Fruit fly (Drosophila melanogaster) whole organism, embryonic: ENCODE measurements around the gene tmod.

ENCODE experiments used
- ATbp ChIP-seq: fragments of 200-800 bp; sonication (Bioruptor generic); optimal IDR thresholded peaks from 2 replicates; lab custom pipeline; 2017; ENCODE audit warnings: missing biosample characterization, mild to moderate bottlenecking, missing genetic modification characterization, missing genetic modification reagents
- Atf3 ChIP-seq: fragments of 200-800 bp; sonication (Bioruptor generic); optimal IDR thresholded peaks from 3 replicates; lab custom pipeline; 2016; ENCODE audit warnings: missing biosample characterization, missing genetic modification characterization
- Atf6 ChIP-seq: fragments of 200-800 bp; sonication (Bioruptor generic); IDR thresholded peaks from 2 replicates; pipeline ENCODE4 v1.3.6; 2022; ENCODE audit warnings: missing biosample characterization, missing genetic modification characterization
- Blimp-1 ChIP-seq: fragments of 200-800 bp; sonication (Bioruptor generic); optimal IDR thresholded peaks from 3 replicates; lab custom pipeline; 2018; ENCODE audit warnings: missing biosample characterization, missing genetic modification characterization, mild to moderate bottlenecking, moderate library complexity, missing genetic modification reagents
- CG10979 ChIP-seq: fragments of 200-800 bp; sonication (Bioruptor generic); optimal IDR thresholded peaks from 2 replicates; lab custom pipeline; 2018; ENCODE audit warnings: missing biosample characterization, mild to moderate bottlenecking, missing genetic modification characterization, moderate library complexity
- CG11504 ChIP-seq: fragments of 200-800 bp; sonication (Bioruptor generic); optimal IDR thresholded peaks from 3 replicates; lab custom pipeline; 2019; ENCODE audit warnings: missing biosample characterization, mild to moderate bottlenecking, missing genetic modification characterization, moderate library complexity
- CG14860 ChIP-seq: fragments of 200-800 bp; sonication (Bioruptor generic); IDR thresholded peaks from 3 replicates; pipeline ENCODE4 v1.3.6; 2022; ENCODE audit warnings: missing biosample characterization, missing genetic modification characterization; ENCODE audit not compliant: partially characterized antibody
- CG1647 ChIP-seq: fragments of 200-800 bp; sonication (Bioruptor generic); optimal IDR thresholded peaks from 3 replicates; lab custom pipeline; 2016; ENCODE audit warnings: missing biosample characterization, missing genetic modification characterization
- CG17359 ChIP-seq: fragments of 200-800 bp; sonication (Bioruptor generic); optimal IDR thresholded peaks from 3 replicates; lab custom pipeline; 2018; ENCODE audit warnings: missing biosample characterization, mild to moderate bottlenecking, missing genetic modification characterization, moderate library complexity
- CG17912 ChIP-seq: fragments of 200-800 bp; sonication (Bioruptor generic); optimal IDR thresholded peaks from 2 replicates; lab custom pipeline; 2018; ENCODE audit warnings: missing biosample characterization, mild to moderate bottlenecking, missing genetic modification characterization
- CG2678 ChIP-seq: fragments of 200-800 bp; sonication (Bioruptor generic); optimal IDR thresholded peaks from 3 replicates; lab custom pipeline; 2019; ENCODE audit warnings: missing biosample characterization, mild to moderate bottlenecking, missing genetic modification characterization, moderate library complexity
- CG2712 ChIP-seq: fragments of 200-800 bp; optimal IDR thresholded peaks from 3 replicates; lab custom pipeline; 2019; ENCODE audit warnings: missing biosample characterization, mild to moderate bottlenecking, missing genetic modification characterization, moderate library complexity
- CG31441 ChIP-seq: fragments of 200-800 bp; sonication (Bioruptor generic); IDR thresholded peaks from 2 replicates; pipeline ENCODE4 v1.3.6; 2022; ENCODE audit warnings: missing biosample characterization, missing genetic modification characterization
- CG6689 ChIP-seq: fragments of 200-800 bp; sonication (Bioruptor generic); IDR thresholded peaks from 2 replicates; pipeline ENCODE4 v1.3.6; 2022; ENCODE audit warnings: missing biosample characterization, missing genetic modification characterization
- CG6854 ChIP-seq: fragments of 200-800 bp; sonication (Bioruptor generic); optimal IDR thresholded peaks from 3 replicates; lab custom pipeline; 2017; ENCODE audit warnings: missing biosample characterization, mild to moderate bottlenecking, missing genetic modification characterization
- CG7556 ChIP-seq: fragments of 200-800 bp; sonication (Bioruptor generic); optimal IDR thresholded peaks from 2 replicates; lab custom pipeline; 2017; ENCODE audit warnings: missing biosample characterization, mild to moderate bottlenecking, missing genetic modification characterization
- CG7839 ChIP-seq: fragments of 200-800 bp; sonication (Bioruptor generic); optimal IDR thresholded peaks from 3 replicates; lab custom pipeline; 2018; ENCODE audit warnings: missing biosample characterization, mild to moderate bottlenecking, missing genetic modification characterization, moderate library complexity
- CG8281 ChIP-seq: fragments of 200-800 bp; sonication (Bioruptor generic); optimal IDR thresholded peaks from 2 replicates; lab custom pipeline; 2018; ENCODE audit warnings: missing biosample characterization, mild to moderate bottlenecking, missing genetic modification characterization, moderate library complexity
- CG8388 ChIP-seq: fragments of 200-800 bp; sonication (Bioruptor generic); optimal IDR thresholded peaks from 2 replicates; lab custom pipeline; 2019; ENCODE audit warnings: missing biosample characterization, mild to moderate bottlenecking, missing genetic modification characterization, moderate library complexity
- D ChIP-seq, 2 experiments: fragments of 200-800 bp in 1 of 2; fragments of >200 bp in 1 of 2; sonication (Bioruptor generic) in 1 of 2; optimal IDR thresholded peaks; 2 replicates in 1 of 2; 3 replicates in 1 of 2; lab custom pipeline; 2017; ENCODE audit warnings: mild to moderate bottlenecking in 1 of 2, missing biosample characterization in 1 of 2, missing genetic modification characterization in 1 of 2, missing genetic modification reagents in 1 of 2
- Ets97D ChIP-seq: fragments of 200-800 bp; sonication (Bioruptor generic); optimal IDR thresholded peaks from 3 replicates; lab custom pipeline; 2016; ENCODE audit warnings: missing biosample characterization, missing genetic modification characterization
- Hr51 ChIP-seq, 2 experiments: fragments of 200-800 bp; sonication (Bioruptor generic); optimal IDR thresholded peaks; 2 replicates in 1 of 2; 3 replicates in 1 of 2; lab custom pipeline; 2016 to 2018; ENCODE audit warnings: missing biosample characterization in 2 of 2, missing genetic modification characterization in 2 of 2, mild to moderate bottlenecking in 1 of 2, moderate library complexity in 1 of 2
- Ptx1 ChIP-seq: fragments of 200-800 bp; sonication (Bioruptor generic); IDR thresholded peaks from 2 replicates; pipeline ENCODE4 v1.3.6; 2022; ENCODE audit warnings: missing biosample characterization, missing genetic modification characterization
- Sox102F ChIP-seq: fragments of 200-800 bp; sonication (Bioruptor generic); optimal IDR thresholded peaks from 2 replicates; lab custom pipeline; 2018; ENCODE audit warnings: missing biosample characterization, mild to moderate bottlenecking, missing genetic modification characterization, moderate library complexity
- Stat92E ChIP-seq, 3 experiments: fragments of >200 bp in 2 of 3; fragments of 200-800 bp in 1 of 3; sonication (Bioruptor generic) in 1 of 3; optimal IDR thresholded peaks; 2 replicates each; lab custom pipeline; 2017 to 2019; ENCODE audit warnings: missing biosample characterization in 3 of 3, missing genetic modification characterization in 3 of 3, mild to moderate bottlenecking in 1 of 3, moderate library complexity in 1 of 3
- Xrp1 ChIP-seq: fragments of 200-800 bp; sonication (Bioruptor generic); IDR thresholded peaks from 2 replicates; pipeline ENCODE4 v1.3.6; 2022; ENCODE audit warnings: missing biosample characterization, missing genetic modification characterization
- al ChIP-seq: fragments of 200-800 bp; sonication (Bioruptor generic); IDR thresholded peaks from 2 replicates; pipeline ENCODE4 v1.3.6; 2022; ENCODE audit warnings: missing biosample characterization, missing genetic modification characterization
- cas ChIP-seq: fragments of 200-800 bp; sonication (Bioruptor generic); IDR thresholded peaks from 2 replicates; pipeline ENCODE4 v1.3.6; 2022; ENCODE audit warnings: missing biosample characterization, missing genetic modification characterization
- dmrt99B ChIP-seq: fragments of 200-800 bp; sonication (Bioruptor generic); optimal IDR thresholded peaks from 2 replicates; lab custom pipeline; 2018; ENCODE audit warnings: missing biosample characterization, mild to moderate bottlenecking, missing genetic modification characterization, moderate library complexity
- en ChIP-seq: fragments of 200-800 bp; sonication (Bioruptor generic); optimal IDR thresholded peaks from 2 replicates; lab custom pipeline; 2016; ENCODE audit warnings: missing biosample characterization, missing genetic modification characterization
- gem ChIP-seq: fragments of 200-800 bp; sonication (Bioruptor generic); optimal IDR thresholded peaks from 2 replicates; lab custom pipeline; 2019; ENCODE audit warnings: missing biosample characterization, mild to moderate bottlenecking, missing genetic modification characterization, moderate library complexity
- ham ChIP-seq: fragments of 200-800 bp; sonication (Bioruptor generic); IDR thresholded peaks from 2 replicates; pipeline ENCODE4 v1.3.6; 2022; ENCODE audit warnings: missing biosample characterization, missing genetic modification characterization
- lab ChIP-seq: fragments of 200-800 bp; sonication (Bioruptor generic); optimal IDR thresholded peaks from 3 replicates; lab custom pipeline; 2017; ENCODE audit warnings: missing biosample characterization, missing genetic modification characterization, mild to moderate bottlenecking, moderate library complexity, missing genetic modification reagents
- nau ChIP-seq: fragments of 200-800 bp; sonication (Bioruptor generic); optimal IDR thresholded peaks from 3 replicates; lab custom pipeline; 2017; ENCODE audit warnings: missing biosample characterization, mild to moderate bottlenecking, missing genetic modification characterization, missing genetic modification reagents
- phol ChIP-seq: fragments of 200-800 bp; sonication (Bioruptor generic); optimal IDR thresholded peaks from 3 replicates; lab custom pipeline; 2018; ENCODE audit warnings: missing biosample characterization, mild to moderate bottlenecking, missing genetic modification characterization, moderate library complexity
- row ChIP-seq: fragments of 200-800 bp; sonication (Bioruptor generic); IDR thresholded peaks from 3 replicates; pipeline ENCODE4 v1.3.6; 2022; ENCODE audit warnings: missing biosample characterization, missing genetic modification characterization
- sna ChIP-seq: fragments of 200-800 bp; sonication (Bioruptor generic); IDR thresholded peaks from 2 replicates; pipeline ENCODE4 v1.3.6; 2022; ENCODE audit warnings: missing biosample characterization, missing genetic modification characterization; ENCODE audit not compliant: partially characterized antibody
- sr ChIP-seq: fragments of 200-800 bp; sonication (Bioruptor generic); IDR thresholded peaks from 3 replicates; pipeline ENCODE4 v1.3.6; 2022; ENCODE audit warnings: missing biosample characterization, missing genetic modification characterization
- unc-4 ChIP-seq: fragments of 200-800 bp; sonication (Bioruptor generic); IDR thresholded peaks from 2 replicates; pipeline ENCODE4 v1.3.6; 2022; ENCODE audit warnings: missing biosample characterization, missing genetic modification characterization; ENCODE audit not compliant: partially characterized antibody
- unpg ChIP-seq: fragments of 200-800 bp; sonication (Bioruptor generic); optimal IDR thresholded peaks from 3 replicates; lab custom pipeline; 2018; ENCODE audit warnings: missing biosample characterization, mild to moderate bottlenecking, missing genetic modification characterization, moderate library complexity
- wor ChIP-seq: fragments of 200-800 bp; sonication (Bioruptor generic); IDR thresholded peaks from 2 replicates; pipeline ENCODE4 v1.3.6; 2022; ENCODE audit warnings: missing biosample characterization, missing genetic modification characterization

Gene tmod

DNA sequence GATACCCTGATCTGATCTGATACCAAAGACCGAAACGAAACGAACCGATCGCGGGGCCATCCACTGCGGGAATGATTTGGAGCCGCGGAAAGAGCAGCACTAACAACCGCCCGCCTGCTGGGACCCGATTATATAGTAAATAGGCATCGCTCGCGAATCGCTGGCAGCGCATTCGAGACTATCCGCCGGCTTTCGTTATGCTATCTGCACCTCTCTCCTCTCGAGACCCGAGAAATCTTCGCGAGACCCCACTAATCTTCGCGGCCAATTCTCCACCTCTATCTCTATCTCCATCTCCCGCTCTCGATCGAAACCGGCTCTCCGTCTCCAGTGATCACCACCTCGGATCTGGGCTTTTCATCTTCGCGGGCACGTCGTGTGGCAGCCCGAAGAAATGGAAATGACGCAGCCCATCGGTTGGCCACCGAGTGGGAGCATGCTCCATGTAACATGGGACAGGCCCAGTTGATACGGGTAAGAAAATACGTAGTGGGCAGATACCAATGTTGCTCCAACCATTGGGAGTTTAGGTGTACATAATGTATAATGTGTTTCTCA is 54.9 kb downstream of the tmod start, which contains the start of gene CG9717 (continued):
- TF ChIP-seq lab (no peak), CG17912 (GFP tag; lab: Kevin White, UChicago) (no peak), en (no peak), D (optimal IDR thresholded peaks at IDR 0.05; lab: Kevin White, UChicago) (no peak), D (GFP tag; optimal IDR thresholded peaks at IDR 0.05; lab: Kevin White, UChicago) (no peak), al (GFP tag; lab: Robert Waterston, UW) (no peak), wor (GFP tag; lab: Robert Waterston, UW) (no peak), cas (GFP tag; lab: Robert Waterston, UW) (no peak), CG8388 (GFP tag; lab: Kevin White, UChicago) (no peak), sr (GFP tag; lab: Robert Waterston, UW) (peak; percentile 10; the same call in 1 of the 3 replicates), unc-4 (no peak)

DNA sequence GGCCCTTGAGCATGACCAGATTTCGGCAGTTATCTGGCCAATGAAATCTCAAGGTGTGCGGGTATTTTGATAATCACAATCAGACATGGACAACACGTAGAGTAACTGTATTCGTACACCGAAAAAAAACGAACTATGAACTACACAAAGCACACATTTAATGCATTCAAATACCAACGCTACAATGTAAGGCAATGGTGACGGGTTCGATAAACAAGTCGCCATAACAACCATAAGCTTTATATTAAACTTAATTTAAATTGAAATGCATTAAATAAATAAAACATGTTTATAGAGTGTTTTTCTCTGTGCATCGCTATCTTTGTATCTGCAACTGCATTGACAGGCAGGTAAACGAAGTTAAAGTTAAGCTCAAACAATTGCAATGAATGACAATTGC is 57.8 kb downstream of the tmod start:
- no peak for TF ChIP-seq sna (GFP tag; lab: Robert Waterston, UW)
- 0 out of 2 replicates have a peak, but pooled peaks have one; percentile 5 for TF ChIP-seq Xrp1 (GFP tag; lab: Robert Waterston, UW)
- peak; percentile 6 for TF ChIP-seq CG2712 (tag; lab: Kevin White, UChicago)
- TF ChIP-seq Atf3 = no peak
- TF ChIP-seq CG7556 (GFP tag; lab: Kevin White, UChicago) = no peak
- TF ChIP-seq CG7839 = peak; percentile 15
- TF ChIP-seq Hr51 (GFP tag; optimal IDR thresholded peaks at IDR 0.05; lab: Kevin White, UChicago) = peak in 1 of 2 experiments; percentile 7
- no peak for TF ChIP-seq ATbp (GFP tag; lab: Kevin White, UChicago)
- 0 out of 3 replicates have a peak, but pooled peaks have one; percentile 13 for TF ChIP-seq row (GFP tag; lab: Robert Waterston, UW)
- TF ChIP-seq dmrt99B (tag; lab: Kevin White, UChicago) = peak; percentile 52
- TF ChIP-seq CG8281 (tag; lab: Kevin White, UChicago) = no peak
- peak; percentile 40 for TF ChIP-seq Ptx1
- TF ChIP-seq CG6689 (GFP tag; lab: Robert Waterston, UW) = peak; percentile 22; the same call in 1 of the 2 replicates
- TF ChIP-seq CG14860 = no peak
- no peak for TF ChIP-seq nau
- TF ChIP-seq ham (GFP tag; lab: Robert Waterston, UW) = no peak
- peak; percentile 26 for TF ChIP-seq phol
- TF ChIP-seq Atf6 (GFP tag; lab: Robert Waterston, UW) = no peak
- TF ChIP-seq CG6854 (GFP tag; lab: Kevin White, UChicago) = no peak
- peak; percentile 14 for TF ChIP-seq Blimp-1
- 0 out of 2 replicates have a peak, but pooled peaks have one; percentile 14 for TF ChIP-seq CG31441 (GFP tag; lab: Robert Waterston, UW)
- TF ChIP-seq Sox102F (GFP tag; lab: Kevin White, UChicago) = peak; percentile 17
- no peak for TF ChIP-seq Ets97D (GFP tag; lab: Kevin White, UChicago)
- no peak for TF ChIP-seq CG1647
- TF ChIP-seq CG11504 (tag; lab: Kevin White, UChicago) = no peak
- TF ChIP-seq CG10979 (tag; lab: Kevin White, UChicago) = peak; percentile 12
- peak; percentile 0 for TF ChIP-seq unpg (GFP tag; lab: Kevin White, UChicago)
- TF ChIP-seq CG17359 (tag; lab: Kevin White, UChicago) = peak; percentile 36
- peak; percentile 10 for TF ChIP-seq CG2678
- TF ChIP-seq Stat92E (GFP tag; optimal IDR thresholded peaks at IDR 0.05; lab: Kevin White, UChicago) = no peak
- peak; percentile 40 for TF ChIP-seq gem
